Worm (Caenorhabditis elegans): ENCODE data around the gene K07E3.1.

K07E3.1 gene

ce11 chrX:8089266-8089909, 20.9 kb upstream of the K07E3.1 start:
- TF ChIP-seq fos-1 (tag; optimal IDR thresholded peaks at IDR 0.05) (peak; percentile 56), sma-3 (GFP tag; optimal IDR thresholded peaks at IDR 0.05) (peak; percentile 37), blmp-1 (tag; optimal IDR thresholded peaks at IDR 0.05; ENCODE audit: insufficient read depth) (peak; percentile 37), sma-9 (GFP tag; optimal IDR thresholded peaks at IDR 0.05) (peak; percentile 28), sma-9 (tag; optimal IDR thresholded peaks at IDR 0.05) (no peak), nhr-25 (tag; optimal IDR thresholded peaks at IDR 0.05) (peak; percentile 51), R02D3.7 (tag; optimal IDR thresholded peaks at IDR 0.05) (no peak), nhr-77 (tag; optimal IDR thresholded peaks at IDR 0.05) (no peak)

- TF ChIP-seq nhr-6 (tag; optimal IDR thresholded peaks at IDR 0.05), result peak; percentile 16
- no peak for TF ChIP-seq sma-3 (GFP tag; optimal IDR thresholded peaks at IDR 0.05)
- no peak for TF ChIP-seq skn-1 (tag; optimal IDR thresholded peaks at IDR 0.05)
- peak in 1 of 2 experiments; percentile 40 for TF ChIP-seq mdl-1 (tag; optimal IDR thresholded peaks at IDR 0.05)
- TF ChIP-seq sem-4 (tag; optimal IDR thresholded peaks at IDR 0.05), result no peak
- TF ChIP-seq lin-39 (tag; optimal IDR thresholded peaks at IDR 0.05), result no peak
- peak; percentile 68 for TF ChIP-seq nhr-21 (tag; optimal IDR thresholded peaks at IDR 0.05)
- TF ChIP-seq nhr-129 (tag; optimal IDR thresholded peaks at IDR 0.05), result peak; percentile 58
- TF ChIP-seq crh-2 (tag; optimal IDR thresholded peaks at IDR 0.05), result peak; percentile 28
- TF ChIP-seq blmp-1 (tag; optimal IDR thresholded peaks at IDR 0.05; ENCODE audit: insufficient read depth), result peak; percentile 8
- no peak for TF ChIP-seq snpc-4 (tag; optimal IDR thresholded peaks at IDR 0.05)
- TF ChIP-seq elt-3 (tag; optimal IDR thresholded peaks at IDR 0.05), result no peak
- peak; percentile 17 for TF ChIP-seq C34F6.9 (tag; optimal IDR thresholded peaks at IDR 0.05)
- TF ChIP-seq sma-9 (GFP tag; optimal IDR thresholded peaks at IDR 0.05), result peak; percentile 90
- no peak for TF ChIP-seq sma-9 (tag; optimal IDR thresholded peaks at IDR 0.05)
Measured at ce11 chrX:8089916-8090315, 20.3 kb upstream of the K07E3.1 start.

- no peak for TF ChIP-seq elt-1 (tag; optimal IDR thresholded peaks at IDR 0.05)
- TF ChIP-seq unc-55 (GFP tag; optimal IDR thresholded peaks at IDR 0.05), result no peak
- no peak for TF ChIP-seq unc-62 (GFP tag; optimal IDR thresholded peaks at IDR 0.05)
- no peak for TF ChIP-seq C34F6.9 (tag; optimal IDR thresholded peaks at IDR 0.05)
- no peak for TF ChIP-seq mbf-1 (tag; optimal IDR thresholded peaks at IDR 0.05)
- peak; percentile 40 for TF ChIP-seq fos-1 (tag; optimal IDR thresholded peaks at IDR 0.05)
- no peak for TF ChIP-seq ZK546.5 (tag; optimal IDR thresholded peaks at IDR 0.05)
Measured at ce11 chrX:8098813-8099360, 11.4 kb upstream of the K07E3.1 start, which contains the start of gene catp-5. Gene catp-5 (minus strand): TSS chrX:8098863.

DNA sequence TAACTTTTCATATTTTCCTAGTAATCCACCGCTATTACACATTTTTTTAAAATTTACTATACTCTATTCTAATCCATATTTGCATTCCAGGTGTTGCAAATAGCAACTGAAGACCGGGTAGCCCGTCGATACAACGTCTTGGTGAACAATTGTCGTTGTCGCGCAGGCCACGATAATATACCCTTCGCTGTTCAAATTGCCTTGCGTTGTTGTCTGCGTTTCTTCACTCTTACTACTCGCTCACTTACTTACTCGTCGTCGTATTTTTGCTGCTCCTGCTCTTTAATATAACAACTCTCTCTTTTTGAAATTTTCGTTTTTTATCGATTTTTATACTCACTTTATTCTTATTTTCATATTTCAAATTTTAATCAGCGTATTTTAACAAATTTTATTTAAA, 6.3 kb upstream of the K07E3.1 start, which contains the start of gene K07E3.2:
Gene K07E3.2, plus strand, starts transcription at position 400 of the 400 bp plus-strand sequence.
- peak; percentile 5 for TF ChIP-seq nhr-25 (tag; optimal IDR thresholded peaks at IDR 0.05)
- TF ChIP-seq nhr-21 (tag; optimal IDR thresholded peaks at IDR 0.05), result peak; percentile 23
- no peak for TF ChIP-seq unc-55 (GFP tag; optimal IDR thresholded peaks at IDR 0.05)
- peak; percentile 2 for TF ChIP-seq lin-11 (tag; optimal IDR thresholded peaks at IDR 0.05)
- TF ChIP-seq crh-2 (tag; optimal IDR thresholded peaks at IDR 0.05), result peak; percentile 34

- TF ChIP-seq nhr-11 (tag; optimal IDR thresholded peaks at IDR 0.05), result no peak
- no peak for TF ChIP-seq ama-1 (optimal IDR thresholded peaks at IDR 0.05)
- TF ChIP-seq sma-3 (GFP tag; optimal IDR thresholded peaks at IDR 0.05), result no peak
Measured at ce11 chrX:8107921-8108320, 2.3 kb upstream of the K07E3.1 start, which contains the start of gene K07E3.9. Gene K07E3.9 (plus strand): TSS chrX:8108221.

ce11 chrX:8109531-8109930, 708 bp upstream of the K07E3.1 start:
- TF ChIP-seq aly-2 (tag; optimal IDR thresholded peaks at IDR 0.05) (no peak), unc-39 (tag; optimal IDR thresholded peaks at IDR 0.05) (no peak), nhr-237 (tag; optimal IDR thresholded peaks at IDR 0.05) (no peak), nhr-10 (tag; optimal IDR thresholded peaks at IDR 0.05) (no peak), ztf-4 (tag; optimal IDR thresholded peaks at IDR 0.05) (no peak), nhr-77 (tag; optimal IDR thresholded peaks at IDR 0.05) (no peak), unc-62 (GFP tag; optimal IDR thresholded peaks at IDR 0.05) (no peak), sma-9 (GFP tag; optimal IDR thresholded peaks at IDR 0.05) (peak; percentile 7), sma-9 (tag; optimal IDR thresholded peaks at IDR 0.05) (no peak), crh-2 (tag; optimal IDR thresholded peaks at IDR 0.05) (peak; percentile 35), nhr-129 (tag; optimal IDR thresholded peaks at IDR 0.05) (peak; percentile 51), zag-1 (tag; optimal IDR thresholded peaks at IDR 0.05) (no peak), gmeb-1 (tag; optimal IDR thresholded peaks at IDR 0.05) (peak; percentile 33), nhr-23 (tag; optimal IDR thresholded peaks at IDR 0.05) (no peak), dmd-4 (tag; optimal IDR thresholded peaks at IDR 0.05) (no peak), skn-1 (tag; optimal IDR thresholded peaks at IDR 0.05) (no peak), ceh-82 (tag; optimal IDR thresholded peaks at IDR 0.05) (no peak), mab-5 (tag; optimal IDR thresholded peaks at IDR 0.05) (no peak), F13H6.1 (tag; optimal IDR thresholded peaks at IDR 0.05) (no peak), unc-55 (GFP tag; optimal IDR thresholded peaks at IDR 0.05) (peak; percentile 69), C34F6.9 (tag; optimal IDR thresholded peaks at IDR 0.05) (peak; percentile 74), nhr-11 (tag; optimal IDR thresholded peaks at IDR 0.05) (no peak), sma-3 (GFP tag; optimal IDR thresholded peaks at IDR 0.05) (no peak), elt-3 (tag; optimal IDR thresholded peaks at IDR 0.05) (no peak), fos-1 (tag; optimal IDR thresholded peaks at IDR 0.05) (no peak), ztf-1 (GFP tag; conservative IDR thresholded peaks at IDR 0.05) (no peak), peb-1 (tag; optimal IDR thresholded peaks at IDR 0.05) (no peak)

Data from whole organism, L2 larva.